Fruit fly (Drosophila melanogaster) whole organism, embryonic: ENCODE data around the gene CG15199.

Source experiments
- CG11456 ChIP-seq: fragments of 200-800 bp; sonication (Bioruptor generic); IDR thresholded peaks from 3 replicates; pipeline ENCODE4 v1.3.6; 2022; ENCODE audit warnings: missing biosample characterization, missing genetic modification characterization
- CG14860 ChIP-seq: fragments of 200-800 bp; sonication (Bioruptor generic); IDR thresholded peaks from 3 replicates; pipeline ENCODE4 v1.3.6; 2022; ENCODE audit warnings: missing biosample characterization, missing genetic modification characterization; ENCODE audit not compliant: partially characterized antibody
- CG14965 ChIP-seq: fragments of 200-800 bp; sonication (Bioruptor generic); optimal IDR thresholded peaks from 2 replicates; lab custom pipeline; 2016; ENCODE audit warnings: missing biosample characterization, missing genetic modification characterization, borderline replicate concordance
- CG1602 ChIP-seq: fragments of 200-800 bp; sonication (Bioruptor generic); optimal IDR thresholded peaks from 3 replicates; lab custom pipeline; 2016; ENCODE audit warnings: missing biosample characterization, missing genetic modification characterization
- CG18011 ChIP-seq: fragments of 200-800 bp; sonication (Bioruptor generic); optimal IDR thresholded peaks from 2 replicates; lab custom pipeline; 2017; ENCODE audit warnings: missing biosample characterization, missing genetic modification characterization, mild to moderate bottlenecking, moderate library complexity, missing genotype
- CG2199 ChIP-seq: fragments of 200-800 bp; sonication (Bioruptor generic); IDR thresholded peaks from 3 replicates; pipeline ENCODE4 v1.3.6; 2022; ENCODE audit warnings: missing biosample characterization, missing genetic modification characterization
- CG30020 ChIP-seq: fragments of 200-800 bp; optimal IDR thresholded peaks from 2 replicates; lab custom pipeline; 2019; ENCODE audit warnings: missing biosample characterization, mild to moderate bottlenecking, missing genetic modification characterization, moderate library complexity
- CG3065 ChIP-seq: fragments of 200-800 bp; sonication (Bioruptor generic); optimal IDR thresholded peaks from 2 replicates; lab custom pipeline; 2016; ENCODE audit warnings: missing biosample characterization, missing genetic modification characterization
- CG32532 ChIP-seq: fragments of 200-800 bp; sonication (Bioruptor generic); IDR thresholded peaks from 2 replicates; pipeline ENCODE4 v1.3.6; 2022; ENCODE audit warnings: missing biosample characterization, missing genetic modification characterization
- CG34376 ChIP-seq: fragments of 200-800 bp; sonication (Bioruptor generic); optimal IDR thresholded peaks from 2 replicates; lab custom pipeline; 2018; ENCODE audit warnings: missing biosample characterization, mild to moderate bottlenecking, missing genetic modification characterization
- CG3838 ChIP-seq: fragments of 200-800 bp; sonication (Bioruptor generic); optimal IDR thresholded peaks from 3 replicates; lab custom pipeline; 2016; ENCODE audit warnings: missing biosample characterization, missing genetic modification characterization
- CG6683 ChIP-seq: fragments of 200-800 bp; sonication (Bioruptor generic); optimal IDR thresholded peaks from 2 replicates; lab custom pipeline; 2017; ENCODE audit warnings: missing biosample characterization, mild to moderate bottlenecking, missing genetic modification characterization, missing genetic modification reagents
- CG7556 ChIP-seq: fragments of 200-800 bp; sonication (Bioruptor generic); optimal IDR thresholded peaks from 2 replicates; lab custom pipeline; 2017; ENCODE audit warnings: missing biosample characterization, mild to moderate bottlenecking, missing genetic modification characterization
- CG8359 ChIP-seq: fragments of 200-800 bp; sonication (Bioruptor generic); optimal IDR thresholded peaks from 2 replicates; lab custom pipeline; 2017; ENCODE audit warnings: missing biosample characterization, mild to moderate bottlenecking, missing genetic modification characterization, borderline replicate concordance
- CG9437 ChIP-seq: fragments of 200-800 bp; sonication (Bioruptor generic); optimal IDR thresholded peaks from 2 replicates; lab custom pipeline; 2018; ENCODE audit warnings: missing biosample characterization, mild to moderate bottlenecking, missing genetic modification characterization
- CG9876 ChIP-seq: fragments of 200-800 bp; sonication (Bioruptor generic); optimal IDR thresholded peaks from 2 replicates; lab custom pipeline; 2016; ENCODE audit warnings: missing biosample characterization, missing genetic modification characterization
- CoRest ChIP-seq: fragments of 200-800 bp; sonication (Bioruptor generic); optimal IDR thresholded peaks from 3 replicates; lab custom pipeline; 2018; ENCODE audit warnings: missing biosample characterization, mild to moderate bottlenecking, missing genetic modification characterization, moderate library complexity
- Elba2 ChIP-seq: fragments of 200-800 bp; sonication (Bioruptor generic); optimal IDR thresholded peaks from 3 replicates; lab custom pipeline; 2016; ENCODE audit warnings: missing biosample characterization, missing genetic modification characterization
- Ets65A ChIP-seq: fragments of 200-800 bp; sonication (Bioruptor generic); peaks from one replicate; lab custom pipeline; 2016; ENCODE audit warnings: missing biosample characterization, missing genetic modification characterization
- Fer1 ChIP-seq: fragments of 200-800 bp; sonication (Bioruptor generic); optimal IDR thresholded peaks from 2 replicates; lab custom pipeline; 2017; ENCODE audit warnings: missing biosample characterization, mild to moderate bottlenecking, missing genetic modification characterization
- HHEX ChIP-seq: fragments of 200-800 bp; sonication (Bioruptor generic); optimal IDR thresholded peaks from 3 replicates; lab custom pipeline; 2017; ENCODE audit warnings: missing biosample characterization, mild to moderate bottlenecking, missing genetic modification characterization, missing genetic modification reagents
- Hmx ChIP-seq: fragments of 200-800 bp; sonication (Bioruptor generic); optimal IDR thresholded peaks from 2 replicates; lab custom pipeline; 2016; ENCODE audit warnings: missing biosample characterization, missing genetic modification characterization
- Med ChIP-seq: fragments of 200-800 bp; sonication (Bioruptor generic); peaks from one replicate; lab custom pipeline; 2016; ENCODE audit warnings: missing biosample characterization, missing genetic modification characterization, mild to moderate bottlenecking, inconsistent platforms, moderate library complexity
- Neu2 ChIP-seq: fragments of 200-800 bp; sonication (Bioruptor generic); optimal IDR thresholded peaks from 3 replicates; lab custom pipeline; 2016; ENCODE audit warnings: missing biosample characterization, missing genetic modification characterization, borderline replicate concordance
- Optix ChIP-seq: fragments of 200-800 bp; sonication (Bioruptor generic); IDR thresholded peaks from 3 replicates; pipeline ENCODE4 v1.3.6; 2022; ENCODE audit warnings: missing biosample characterization, missing genetic modification characterization
- Rfx ChIP-seq: fragments of 200-800 bp; sonication (Bioruptor generic); IDR thresholded peaks from 2 replicates; pipeline ENCODE4 v1.3.6; 2022; ENCODE audit warnings: missing biosample characterization, missing genetic modification characterization
- Sin3A ChIP-seq: fragments of >200 bp; optimal IDR thresholded peaks from 2 replicates; lab custom pipeline; 2018
- Sox102F ChIP-seq: fragments of 200-800 bp; sonication (Bioruptor generic); optimal IDR thresholded peaks from 2 replicates; lab custom pipeline; 2018; ENCODE audit warnings: missing biosample characterization, mild to moderate bottlenecking, missing genetic modification characterization, moderate library complexity
- Tbp ChIP-seq: fragments of >200 bp; optimal IDR thresholded peaks from 2 replicates; lab custom pipeline; 2018; ENCODE audit warnings: missing biosample characterization, missing genetic modification characterization
- Vsx1 ChIP-seq: fragments of 200-800 bp; sonication (Bioruptor generic); optimal IDR thresholded peaks from 2 replicates; lab custom pipeline; 2017; ENCODE audit warnings: missing biosample characterization, mild to moderate bottlenecking, missing genetic modification characterization, missing genetic modification reagents
- YL-1 ChIP-seq: fragments of 200-800 bp; sonication (Bioruptor generic); optimal IDR thresholded peaks from 3 replicates; lab custom pipeline; 2017; ENCODE audit warnings: missing biosample characterization, mild to moderate bottlenecking, missing genetic modification characterization
- ara ChIP-seq: fragments of 200-800 bp; sonication (Bioruptor generic); IDR thresholded peaks from 2 replicates; pipeline ENCODE4 v1.3.6; 2022; ENCODE audit warnings: missing biosample characterization, missing genetic modification characterization
- btn ChIP-seq: fragments of 200-800 bp; sonication (Bioruptor generic); optimal IDR thresholded peaks from 2 replicates; lab custom pipeline; 2016; ENCODE audit warnings: missing biosample characterization, missing genetic modification characterization
- cad ChIP-seq: fragments of >200 bp; optimal IDR thresholded peaks from 2 replicates; lab custom pipeline; 2017; ENCODE audit warnings: missing biosample characterization, missing genetic modification characterization
- cato ChIP-seq: fragments of 200-800 bp; sonication (Bioruptor generic); optimal IDR thresholded peaks from 2 replicates; lab custom pipeline; 2016; ENCODE audit warnings: missing biosample characterization, missing genetic modification characterization, borderline replicate concordance
- caup ChIP-seq: fragments of 200-800 bp; sonication (Bioruptor generic); optimal IDR thresholded peaks from 3 replicates; lab custom pipeline; 2017; ENCODE audit warnings: missing biosample characterization, mild to moderate bottlenecking, missing genetic modification characterization, moderate library complexity; ENCODE audit not compliant: severe bottlenecking
- chinmo ChIP-seq: fragments of 200-800 bp; sonication (Bioruptor generic); IDR thresholded peaks from 4 replicates; pipeline ENCODE4 v1.3.6; 2022; ENCODE audit warnings: missing biosample characterization, missing genetic modification characterization; ENCODE audit not compliant: partially characterized antibody
- dimm ChIP-seq: fragments of 200-800 bp; sonication (Bioruptor generic); IDR thresholded peaks from 2 replicates; pipeline ENCODE4 v1.3.6; 2022; ENCODE audit warnings: missing biosample characterization, missing genetic modification characterization
- disco-r ChIP-seq: fragments of 200-800 bp; sonication (Bioruptor generic); optimal IDR thresholded peaks from 2 replicates; lab custom pipeline; 2016; ENCODE audit warnings: missing biosample characterization, missing genetic modification characterization
- dmrt99B ChIP-seq: fragments of 200-800 bp; sonication (Bioruptor generic); optimal IDR thresholded peaks from 2 replicates; lab custom pipeline; 2018; ENCODE audit warnings: missing biosample characterization, mild to moderate bottlenecking, missing genetic modification characterization, moderate library complexity
- dpn ChIP-seq, 2 experiments: fragments of 200-800 bp; sonication (Bioruptor generic); optimal IDR thresholded peaks; 3 replicates each; lab custom pipeline; 2016; ENCODE audit warnings: missing biosample characterization in 2 of 2, missing genetic modification characterization in 2 of 2
- ems ChIP-seq: fragments of 200-800 bp; sonication (Bioruptor generic); optimal IDR thresholded peaks from 3 replicates; lab custom pipeline; 2016; ENCODE audit warnings: missing biosample characterization, missing genetic modification characterization
- h ChIP-seq: fragments of >200 bp; optimal IDR thresholded peaks from 2 replicates; lab custom pipeline; 2017
- ham ChIP-seq: fragments of 200-800 bp; sonication (Bioruptor generic); IDR thresholded peaks from 2 replicates; pipeline ENCODE4 v1.3.6; 2022; ENCODE audit warnings: missing biosample characterization, missing genetic modification characterization
- nau ChIP-seq: fragments of 200-800 bp; sonication (Bioruptor generic); optimal IDR thresholded peaks from 3 replicates; lab custom pipeline; 2017; ENCODE audit warnings: missing biosample characterization, mild to moderate bottlenecking, missing genetic modification characterization, missing genetic modification reagents
- odd ChIP-seq: fragments of 200-800 bp; sonication (Bioruptor generic); optimal IDR thresholded peaks from 2 replicates; lab custom pipeline; 2017; ENCODE audit warnings: missing biosample characterization, mild to moderate bottlenecking, missing genetic modification characterization
- pho ChIP-seq: fragments of 200-800 bp; sonication (Bioruptor generic); optimal IDR thresholded peaks from 2 replicates; lab custom pipeline; 2016; ENCODE audit warnings: missing biosample characterization, missing genetic modification characterization
- run ChIP-seq: fragments of 200-800 bp; sonication (Bioruptor generic); optimal IDR thresholded peaks from 3 replicates; lab custom pipeline; 2018; ENCODE audit warnings: missing biosample characterization, mild to moderate bottlenecking, missing genetic modification characterization
- sens-2 ChIP-seq: fragments of 200-800 bp; sonication (Bioruptor generic); IDR thresholded peaks from 2 replicates; pipeline ENCODE4 v1.3.6; 2022; ENCODE audit warnings: missing biosample characterization, missing genetic modification characterization
- sug ChIP-seq: fragments of 200-800 bp; optimal IDR thresholded peaks from 2 replicates; lab custom pipeline; 2019; ENCODE audit warnings: missing biosample characterization, mild to moderate bottlenecking, missing genetic modification characterization, moderate library complexity
- tll ChIP-seq, 2 experiments: fragments of 200-800 bp in 1 of 2; fragments of >200 bp in 1 of 2; sonication (Bioruptor generic) in 1 of 2; optimal IDR thresholded peaks; 2 replicates each; lab custom pipeline; 2017 to 2019; ENCODE audit warnings: missing biosample characterization in 2 of 2, missing genetic modification characterization in 2 of 2, mild to moderate bottlenecking in 1 of 2, moderate library complexity in 1 of 2
- wdn ChIP-seq: fragments of 200-800 bp; sonication (Bioruptor generic); IDR thresholded peaks from 2 replicates; pipeline ENCODE4 v1.3.6; 2022; ENCODE audit warnings: missing biosample characterization, missing genetic modification characterization

The CG15199 gene

DNA sequence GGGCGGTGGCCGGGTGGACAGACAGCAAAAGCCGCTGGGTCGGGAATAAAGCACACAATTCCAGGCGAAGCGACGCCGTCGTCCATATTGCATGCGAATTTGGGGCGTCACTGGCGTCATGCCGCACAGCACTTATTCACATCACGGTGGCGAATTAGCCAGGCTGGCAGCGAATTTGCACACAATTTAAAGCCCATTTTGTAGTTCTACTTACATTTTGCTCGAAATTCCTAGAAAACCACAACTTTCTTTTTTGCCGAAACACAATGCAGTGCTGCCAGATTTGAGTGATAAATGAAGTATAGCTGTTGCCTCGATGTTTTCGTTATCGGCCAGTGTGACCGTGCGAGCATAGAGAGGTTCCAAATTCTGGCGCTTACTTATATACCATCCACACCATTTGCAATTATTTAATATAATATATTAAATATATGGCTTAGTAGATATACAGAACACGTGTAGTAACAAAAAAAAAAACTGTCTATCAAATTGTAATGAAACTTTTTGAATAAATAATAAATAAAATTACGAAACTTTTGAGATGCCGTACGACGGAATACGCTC lies 6.7 kb upstream of the CG15199 start, which contains the start of gene Ran (continued):
- TF ChIP-seq CG14860 (GFP tag; lab: Robert Waterston, UW) (no peak), caup (GFP tag; lab: Kevin White, UChicago) (no peak), CG34376 (GFP tag; lab: Kevin White, UChicago) (no peak), CG9876 (GFP tag; lab: Kevin White, UChicago) (no peak), dpn (GFP tag; optimal IDR thresholded peaks at IDR 0.05; lab: Kevin White, UChicago) (no peak), Hmx (no peak), Med (GFP tag; lab: Kevin White, UChicago) (peak; percentile 59), dmrt99B (tag; lab: Kevin White, UChicago) (no peak), CG7556 (GFP tag; lab: Kevin White, UChicago) (no peak), Sox102F (GFP tag; lab: Kevin White, UChicago) (no peak), HHEX (GFP tag; lab: Kevin White, UChicago) (no peak), CG14965 (GFP tag; lab: Kevin White, UChicago) (no peak), CG3838 (GFP tag; lab: Kevin White, UChicago) (no peak), CG2199 (GFP tag; lab: Robert Waterston, UW) (no peak), ham (GFP tag; lab: Robert Waterston, UW) (no peak), Tbp (no peak), ems (GFP tag; lab: Kevin White, UChicago) (no peak), chinmo (GFP tag; lab: Robert Waterston, UW) (no peak), YL-1 (GFP tag; lab: Kevin White, UChicago) (peak; percentile 59), Rfx (GFP tag; lab: Robert Waterston, UW) (peak; percentile 57), Fer1 (no peak), disco-r (GFP tag; lab: Kevin White, UChicago) (no peak), CG11456 (no peak), sug (tag; lab: Kevin White, UChicago) (no peak), Neu2 (no peak), run (tag; lab: Kevin White, UChicago) (no peak), Elba2 (GFP tag; lab: Kevin White, UChicago) (no peak), dimm (GFP tag; lab: Robert Waterston, UW) (no peak), CoRest (tag; lab: Kevin White, UChicago) (no peak), h (no peak), odd (no peak), CG30020 (tag; lab: Kevin White, UChicago) (peak; percentile 95), Sin3A (no peak), ara (GFP tag; lab: Robert Waterston, UW) (no peak), Vsx1 (GFP tag; lab: Kevin White, UChicago) (no peak), cato (GFP tag; lab: Kevin White, UChicago) (no peak), CG32532 (GFP tag; lab: Robert Waterston, UW) (peak; percentile 46), pho (no peak), CG3065 (GFP tag; lab: Kevin White, UChicago) (no peak), wdn (GFP tag; lab: Robert Waterston, UW) (no peak), tll (GFP tag; optimal IDR thresholded peaks at IDR 0.05; lab: Kevin White, UChicago) (no peak), CG9437 (GFP tag; lab: Kevin White, UChicago) (no peak), sens-2 (no peak), btn (GFP tag; lab: Kevin White, UChicago) (no peak), CG6683 (GFP tag; lab: Kevin White, UChicago) (no peak), cad (GFP tag; lab: Kevin White, UChicago) (no peak), CG18011 (no peak), Ets65A (GFP tag; lab: Kevin White, UChicago) (no peak), nau (GFP tag; lab: Kevin White, UChicago) (no peak), CG8359 (GFP tag; lab: Kevin White, UChicago) (no peak), CG1602 (no peak), Optix (GFP tag; lab: Robert Waterston, UW) (no peak)
